Worm (Caenorhabditis elegans) whole organism, L1 larva: ENCODE measurements around the gene C49F5.6.
A peak's percentile ranks its signal among the peaks of the same experiment; 100 is the strongest.

ENCODE experiments used
- C34B4.2 ChIP-seq: sonication (generic microtip); optimal IDR thresholded peaks from 2 replicates; lab custom pipeline; 2017; ENCODE audit warnings: mild to moderate bottlenecking, missing genetic modification characterization, missing compliant biosample characterization
- alr-1 ChIP-seq: fragments of 200-800 bp; sonication (Bioruptor generic); optimal IDR thresholded peaks from 2 replicates; lab custom pipeline; 2018; ENCODE audit warnings: borderline replicate concordance, mild to moderate bottlenecking, missing genetic modification characterization, missing compliant biosample characterization
- ama-1 ChIP-seq: fragments of 150-350 bp; optimal IDR thresholded peaks from 2 replicates; lab custom pipeline; 2014
- ceh-63 ChIP-seq: fragments of 200-800 bp; sonication (Bioruptor generic); optimal IDR thresholded peaks from 2 replicates; lab custom pipeline; 2018; ENCODE audit warnings: mild to moderate bottlenecking, missing genetic modification characterization, missing compliant biosample characterization
- ceh-88 ChIP-seq: fragments of 200-800 bp; sonication (Bioruptor generic); IDR thresholded peaks from 2 replicates; pipeline ENCODE4 v1.3.6; 2022; ENCODE audit warnings: missing genetic modification characterization, missing compliant biosample characterization
- ces-1 ChIP-seq: fragments of 150-350 bp; optimal IDR thresholded peaks from 2 replicates; lab custom pipeline; 2014; ENCODE audit warnings: missing biosample characterization, missing genetic modification reagents, missing genetic modification characterization
- dpl-1 ChIP-seq, 3 experiments: fragments of 150-350 bp in 2 of 3; sonication (generic microtip) in 1 of 3; optimal IDR thresholded peaks; 2 replicates each; lab custom pipeline; 2014 to 2017; ENCODE audit warnings: missing biosample characterization in 3 of 3, missing genetic modification characterization in 3 of 3, missing genetic modification reagents in 3 of 3
- dsc-1 ChIP-seq: sonication (generic microtip); optimal IDR thresholded peaks from 2 replicates; lab custom pipeline; 2016; ENCODE audit warnings: mild to moderate bottlenecking, missing genetic modification characterization, missing compliant biosample characterization
- efl-1 ChIP-seq, 4 experiments: fragments of 150-350 bp; optimal IDR thresholded peaks in 3 of 4; peaks in 1 of 4; 1 replicate in 1 of 4; 2 replicates in 3 of 4; lab custom pipeline; 2014; ENCODE audit warnings: missing biosample characterization in 2 of 4, missing genetic modification characterization in 2 of 4, missing genetic modification reagents in 2 of 4
- efl-3 ChIP-seq: fragments of 200-800 bp; sonication (Bioruptor generic); optimal IDR thresholded peaks from 2 replicates; lab custom pipeline; 2018; ENCODE audit warnings: mild to moderate bottlenecking, missing genetic modification characterization, missing compliant biosample characterization
- egl-27 ChIP-seq, 2 experiments: fragments of 150-350 bp in 1 of 2; sonication (generic microtip); optimal IDR thresholded peaks; 3 replicates each; lab custom pipeline; 2017 to 2018; ENCODE audit warnings: missing biosample characterization in 2 of 2, missing genetic modification characterization in 2 of 2, missing genetic modification reagents in 2 of 2
- elt-2 ChIP-seq: sonication (generic microtip); optimal IDR thresholded peaks from 2 replicates; lab custom pipeline; 2016; ENCODE audit warnings: missing genetic modification characterization, mild to moderate bottlenecking, inconsistent platforms, missing compliant biosample characterization, missing genetic modification reagents
- elt-3 ChIP-seq, 6 experiments: fragments of 150-350 bp in 1 of 6; sonication (generic microtip); optimal IDR thresholded peaks; 2 replicates each; lab custom pipeline; 2017 to 2018; ENCODE audit warnings: missing biosample characterization in 6 of 6, missing genetic modification characterization in 6 of 6, inconsistent platforms in 1 of 6
- fkh-10 ChIP-seq: sonication (generic microtip); optimal IDR thresholded peaks from 2 replicates; lab custom pipeline; 2017; ENCODE audit warnings: missing biosample characterization, missing genetic modification reagents, missing genetic modification characterization
- fkh-4 ChIP-seq: sonication (generic microtip); optimal IDR thresholded peaks from 2 replicates; lab custom pipeline; 2016; ENCODE audit warnings: missing compliant biosample characterization, missing genetic modification characterization, borderline replicate concordance
- grh-1 ChIP-seq: fragments of 200-800 bp; sonication (Bioruptor generic); IDR thresholded peaks from 2 replicates; pipeline ENCODE4 v1.3.6; 2022; ENCODE audit warnings: missing genetic modification reagents, missing genetic modification characterization, missing compliant biosample characterization
- irx-1 ChIP-seq: sonication (generic microtip); optimal IDR thresholded peaks from 2 replicates; lab custom pipeline; 2016; ENCODE audit warnings: missing genetic modification characterization, missing compliant biosample characterization
- isw-1 ChIP-seq: fragments of 200-800 bp; sonication (Bioruptor generic); IDR thresholded peaks from 2 replicates; pipeline ENCODE4 v1.3.6; 2022; ENCODE audit warnings: missing genetic modification characterization, missing compliant biosample characterization
- jun-1 ChIP-seq: fragments of 150-350 bp; optimal IDR thresholded peaks from 2 replicates; lab custom pipeline; 2014; ENCODE audit warnings: missing biosample characterization, missing genetic modification reagents, missing genetic modification characterization
- lin-35 ChIP-seq, 2 experiments: fragments of 150-350 bp; optimal IDR thresholded peaks; 2 replicates each; lab custom pipeline; 2014; ENCODE audit warnings: missing biosample characterization in 2 of 2, missing genetic modification characterization in 2 of 2, missing genetic modification reagents in 2 of 2
- lin-39 ChIP-seq: fragments of 150-350 bp; optimal IDR thresholded peaks from 2 replicates; lab custom pipeline; 2014; ENCODE audit warnings: missing biosample characterization, missing genetic modification reagents, missing genetic modification characterization
- lsy-2 ChIP-seq, 2 experiments: fragments of 150-350 bp; optimal IDR thresholded peaks; 2 replicates each; lab custom pipeline; 2014; ENCODE audit warnings: missing biosample characterization in 2 of 2, missing genetic modification characterization in 2 of 2
- mab-9 ChIP-seq: fragments of 200-800 bp; sonication (Bioruptor generic); IDR thresholded peaks from 2 replicates; pipeline ENCODE4 v1.3.6; 2022; ENCODE audit warnings: missing genetic modification reagents, missing genetic modification characterization, missing compliant biosample characterization
- mef-2 ChIP-seq: fragments of 150-350 bp; optimal IDR thresholded peaks from 2 replicates; lab custom pipeline; 2014; ENCODE audit warnings: missing biosample characterization, missing genetic modification characterization
- mep-1 ChIP-seq: fragments of 150-350 bp; optimal IDR thresholded peaks from 2 replicates; lab custom pipeline; 2014; ENCODE audit warnings: missing biosample characterization, missing genetic modification characterization
- nhr-19 ChIP-seq: fragments of 200-800 bp; sonication (Bioruptor generic); conservative IDR thresholded peaks from 2 replicates; pipeline ENCODE4 v1.3.6; 2022; ENCODE audit warnings: missing genetic modification characterization, missing compliant biosample characterization
- nhr-20 ChIP-seq: sonication (generic microtip); optimal IDR thresholded peaks from 2 replicates; lab custom pipeline; 2016; ENCODE audit warnings: mild to moderate bottlenecking, missing genetic modification characterization, missing compliant biosample characterization
- nhr-237 ChIP-seq: fragments of 150-350 bp; optimal IDR thresholded peaks from 2 replicates; lab custom pipeline; 2014; ENCODE audit warnings: missing biosample characterization, missing genetic modification characterization
- nhr-47 ChIP-seq: sonication (generic microtip); optimal IDR thresholded peaks from 2 replicates; lab custom pipeline; 2016; ENCODE audit warnings: mild to moderate bottlenecking, missing genetic modification characterization, moderate library complexity, missing compliant biosample characterization
- nhr-76 ChIP-seq: sonication (generic microtip); optimal IDR thresholded peaks from 2 replicates; lab custom pipeline; 2017; ENCODE audit warnings: missing biosample characterization, missing genetic modification characterization
- nhr-77 ChIP-seq: fragments of 150-350 bp; optimal IDR thresholded peaks from 2 replicates; lab custom pipeline; 2014; ENCODE audit warnings: missing biosample characterization, missing genetic modification characterization
- rnt-1 ChIP-seq: sonication (generic microtip); optimal IDR thresholded peaks from 2 replicates; lab custom pipeline; 2016; ENCODE audit warnings: mild to moderate bottlenecking, missing genetic modification characterization, moderate library complexity, missing compliant biosample characterization
- skn-1 ChIP-seq: fragments of 150-350 bp; optimal IDR thresholded peaks from 2 replicates; lab custom pipeline; 2014; ENCODE audit warnings: missing biosample characterization, missing genetic modification characterization
- snpc-4 ChIP-seq: fragments of 150-350 bp; optimal IDR thresholded peaks from 2 replicates; lab custom pipeline; 2014; ENCODE audit warnings: missing biosample characterization, missing genetic modification characterization
- tbx-2 ChIP-seq: sonication (generic microtip); optimal IDR thresholded peaks from 2 replicates; lab custom pipeline; 2016; ENCODE audit warnings: missing genetic modification characterization, missing compliant biosample characterization
- unc-130 ChIP-seq: fragments of 150-350 bp; optimal IDR thresholded peaks from 2 replicates; lab custom pipeline; 2017; ENCODE audit warnings: missing biosample characterization, missing genetic modification characterization, inconsistent platforms
- unc-62 ChIP-seq: fragments of 150-350 bp; optimal IDR thresholded peaks from 2 replicates; lab custom pipeline; 2014; ENCODE audit warnings: missing biosample characterization, missing genetic modification reagents, missing genetic modification characterization
- unc-86 ChIP-seq: sonication (generic microtip); optimal IDR thresholded peaks from 2 replicates; lab custom pipeline; 2016; ENCODE audit warnings: missing genetic modification characterization, missing compliant biosample characterization
- unc-98 ChIP-seq: fragments of 200-800 bp; sonication (Bioruptor generic); IDR thresholded peaks from 2 replicates; pipeline ENCODE4 v1.3.6; 2022; ENCODE audit warnings: missing genetic modification characterization, missing compliant biosample characterization
- xbp-1 ChIP-seq: sonication (generic microtip); optimal IDR thresholded peaks from 2 replicates; lab custom pipeline; 2016; ENCODE audit warnings: missing genetic modification characterization, missing compliant biosample characterization
- zag-1 ChIP-seq: fragments of 150-350 bp; optimal IDR thresholded peaks from 2 replicates; lab custom pipeline; 2014; ENCODE audit warnings: missing biosample characterization, missing genetic modification characterization
- zip-4 ChIP-seq: fragments of 200-800 bp; sonication (Bioruptor generic); optimal IDR thresholded peaks from 2 replicates; lab custom pipeline; 2018; ENCODE audit warnings: mild to moderate bottlenecking, missing genetic modification characterization, moderate library complexity, missing compliant biosample characterization
- ztf-11 ChIP-seq, 2 experiments: sonication (generic microtip); optimal IDR thresholded peaks; 2 replicates each; lab custom pipeline; 2016 to 2017; ENCODE audit warnings: missing genetic modification characterization in 2 of 2, missing biosample characterization in 1 of 2, missing compliant biosample characterization in 1 of 2

C49F5.6 gene

ce11 chrX:11987900-11988364 is at the start of gene C49F5.6:
Gene C49F5.6, plus strand, starts transcription at chrX:11988314.
- TF ChIP-seq egl-27 (tag; optimal IDR thresholded peaks at IDR 0.05; lab: Kevin White, UChicago) (no peak), ces-1 (GFP tag; lab: Kevin White, UChicago) (no peak), dpl-1 (GFP tag; optimal IDR thresholded peaks at IDR 0.05; lab: Kevin White, UChicago) (peak in 1 of 3 experiments; percentile 41), irx-1 (tag; lab: Kevin White, UChicago) (no peak), rnt-1 (peak; percentile 15), efl-1 (optimal IDR thresholded peaks at IDR 0.05; lab: Kevin White, UChicago) (peak; percentile 37 to 56), efl-1 (GFP tag; optimal IDR thresholded peaks at IDR 0.05 in 1 of 2; lab: Kevin White, UChicago) (peak; percentile 28 to 33), zip-4 (GFP tag; lab: Kevin White, UChicago) (no peak), snpc-4 (tag; lab: Kevin White, UChicago) (no peak), ama-1 (lab: Kevin White, UChicago) (no peak), alr-1 (no peak), unc-86 (tag; lab: Kevin White, UChicago) (no peak), mef-2 (tag; lab: Kevin White, UChicago) (no peak), fkh-10 (GFP tag; lab: Kevin White, UChicago) (no peak), dsc-1 (peak; percentile 47)

- TF ChIP-seq unc-98 (GFP tag; lab: Robert Waterston, UW): no peak
- no peak for TF ChIP-seq mef-2 (tag; lab: Kevin White, UChicago)
- TF ChIP-seq xbp-1 (tag; lab: Kevin White, UChicago): no peak
Measured at ce11 chrX:11938826-11939225, 49.3 kb upstream of the C49F5.6 start, which contains the start of gene F55G7.5. Gene F55G7.5, minus strand, starts transcription at chrX:11938926.

ce11 chrX:11941951-11942350 is 46.2 kb upstream of the C49F5.6 start, which contains the start of gene F55G7.3:
Gene F55G7.3, minus strand, starts transcription at chrX:11942051.
- TF ChIP-seq fkh-4 (no peak), unc-62 (GFP tag; lab: Kevin White, UChicago) (no peak), lin-39 (tag; lab: Kevin White, UChicago) (no peak), nhr-237 (tag; lab: Kevin White, UChicago) (no peak)
- TF ChIP-seq, all 84 proteins: peak for 0

ce11 chrX:11946788-11947463 is 41.2 kb upstream of the C49F5.6 start, which contains the start of gene nfya-1:
Gene nfya-1, minus strand, starts transcription at chrX:11946838.
- TF ChIP-seq ama-1 (lab: Kevin White, UChicago) (no peak), C34B4.2 (tag; lab: Kevin White, UChicago) (no peak), zag-1 (no peak), ceh-63 (GFP tag; lab: Kevin White, UChicago) (no peak), skn-1 (tag; lab: Kevin White, UChicago) (no peak), ztf-11 (tag; optimal IDR thresholded peaks at IDR 0.05; lab: Kevin White, UChicago) (no peak), dsc-1 (peak; percentile 24), unc-130 (peak; percentile 63), grh-1 (GFP tag; lab: Robert Waterston, UW) (no peak), lsy-2 (tag; optimal IDR thresholded peaks at IDR 0.05; lab: Kevin White, UChicago) (peak; percentile 33 to 68), fkh-10 (GFP tag; lab: Kevin White, UChicago) (no peak), elt-3 (tag; optimal IDR thresholded peaks at IDR 0.05; lab: Kevin White, UChicago) (peak in 1 of 6 experiments; percentile 64), efl-3 (no peak), ceh-88 (GFP tag; lab: Robert Waterston, UW) (no peak), isw-1 (GFP tag; lab: Robert Waterston, UW) (no peak), tbx-2 (tag; lab: Kevin White, UChicago) (peak; percentile 9), unc-98 (GFP tag; lab: Robert Waterston, UW) (no peak), lin-39 (tag; lab: Kevin White, UChicago) (no peak), elt-2 (tag; lab: Kevin White, UChicago) (no peak), nhr-47 (peak; percentile 62), snpc-4 (tag; lab: Kevin White, UChicago) (no peak), jun-1 (no peak), nhr-76 (no peak), nhr-19 (GFP tag; lab: Robert Waterston, UW) (peak; percentile 25; the same call in 1 of the 2 replicates), nhr-77 (tag; lab: Kevin White, UChicago) (peak; percentile 2), mab-9 (no peak), lin-35 (GFP tag; optimal IDR thresholded peaks at IDR 0.05; lab: Kevin White, UChicago) (peak; percentile 45 to 77), egl-27 (tag; optimal IDR thresholded peaks at IDR 0.05; lab: Kevin White, UChicago) (no peak), mef-2 (tag; lab: Kevin White, UChicago) (no peak), unc-86 (tag; lab: Kevin White, UChicago) (peak; percentile 33), alr-1 (no peak), mep-1 (tag; lab: Kevin White, UChicago) (peak; percentile 84), nhr-20 (peak; percentile 50), zip-4 (GFP tag; lab: Kevin White, UChicago) (no peak)
